Fruit fly (Drosophila melanogaster) whole organism, pupa: ENCODE results near the gene Fip1.

Source experiments
- CG10348 ChIP-seq: fragments of 200-800 bp; sonication (Bioruptor generic); IDR thresholded peaks from 2 replicates; pipeline ENCODE4 v1.3.6; 2022; ENCODE audit warnings: missing biosample characterization, missing genetic modification characterization
- CG13204 ChIP-seq: fragments of 200-800 bp; sonication (Bioruptor generic); optimal IDR thresholded peaks from 2 replicates; lab custom pipeline; 2018; ENCODE audit warnings: missing biosample characterization, mild to moderate bottlenecking, missing genetic modification characterization, moderate library complexity
- CG14655 ChIP-seq: fragments of 200-800 bp; sonication (Bioruptor generic); optimal IDR thresholded peaks from 3 replicates; lab custom pipeline; 2017; ENCODE audit warnings: mild to moderate bottlenecking, missing biosample characterization, missing genetic modification reagents, missing genetic modification characterization
- CG17806 ChIP-seq: fragments of 200-800 bp; sonication (Bioruptor generic); optimal IDR thresholded peaks from 2 replicates; lab custom pipeline; 2018; ENCODE audit warnings: missing biosample characterization, mild to moderate bottlenecking, missing genetic modification characterization, moderate library complexity
- CG32121 ChIP-seq: fragments of 200-800 bp; sonication (Bioruptor generic); IDR thresholded peaks from 2 replicates; pipeline ENCODE4 v1.3.6; 2022; ENCODE audit warnings: missing biosample characterization, missing genetic modification characterization
- CG9948 ChIP-seq: fragments of 200-800 bp; sonication (Bioruptor generic); optimal IDR thresholded peaks from 2 replicates; lab custom pipeline; 2018; ENCODE audit warnings: missing biosample characterization, mild to moderate bottlenecking, missing genetic modification characterization, moderate library complexity
- Pif1A ChIP-seq: fragments of 200-800 bp; sonication (Bioruptor generic); optimal IDR thresholded peaks from 3 replicates; lab custom pipeline; 2016; ENCODE audit warnings: missing biosample characterization, missing genetic modification characterization
- Snoo ChIP-seq: fragments of 200-800 bp; sonication (Bioruptor generic); optimal IDR thresholded peaks from 3 replicates; lab custom pipeline; 2017; ENCODE audit warnings: missing biosample characterization, mild to moderate bottlenecking, missing genetic modification characterization, inconsistent platforms
- rn ChIP-seq: fragments of 200-800 bp; sonication (Bioruptor generic); IDR thresholded peaks from 2 replicates; pipeline ENCODE4 v1.3.6; 2022; ENCODE audit warnings: missing biosample characterization, missing genetic modification characterization

DNA sequence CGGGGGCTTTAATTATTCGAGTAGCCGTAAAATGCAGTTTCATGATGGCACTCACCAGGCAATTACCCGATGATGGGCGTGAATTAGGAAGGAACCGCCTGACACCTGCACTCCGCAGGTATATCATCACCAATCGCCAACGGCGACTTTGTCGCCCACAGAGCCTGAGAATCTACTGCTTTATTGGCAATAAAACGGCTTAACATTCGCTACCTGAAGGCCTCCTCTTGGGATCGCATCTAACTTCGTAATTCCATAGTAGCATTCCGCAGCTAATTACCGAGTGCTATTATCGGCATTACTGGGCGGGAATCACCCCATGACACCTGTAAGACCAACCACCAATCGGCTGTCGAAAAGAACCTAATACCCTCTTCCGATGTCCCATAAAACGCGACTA, 26.5 kb upstream of the Fip1 start:
- TF ChIP-seq rn (GFP tag; lab: Robert Waterston, UW) (no peak), CG32121 (GFP tag; lab: Robert Waterston, UW) (no peak), CG17806 (no peak), Snoo (tag; lab: Kevin White, UChicago) (no peak), CG10348 (GFP tag; lab: Robert Waterston, UW) (no peak), CG13204 (GFP tag; lab: Kevin White, UChicago) (no peak), CG9948 (tag; lab: Kevin White, UChicago) (no peak), CG14655 (GFP tag; lab: Kevin White, UChicago) (no peak), Pif1A (no peak)
